Worm (Caenorhabditis elegans) whole organism, L2 larva: Measurements from ENCODE around the gene F42A9.6.

Source experiments
- ama-1 ChIP-seq: fragments of 150-350 bp; optimal IDR thresholded peaks from 2 replicates; lab custom pipeline; 2018; ENCODE audit warnings: inconsistent platforms
- dmd-4 ChIP-seq: sonication (generic microtip); optimal IDR thresholded peaks from 2 replicates; lab custom pipeline; 2017; ENCODE audit warnings: missing biosample characterization, missing genetic modification characterization
- lin-39 ChIP-seq: fragments of 150-350 bp; optimal IDR thresholded peaks from 2 replicates; lab custom pipeline; 2014; ENCODE audit warnings: missing biosample characterization, missing genetic modification reagents, missing genetic modification characterization
- nhr-77 ChIP-seq: fragments of 150-350 bp; optimal IDR thresholded peaks from 2 replicates; lab custom pipeline; 2014; ENCODE audit warnings: missing biosample characterization, missing genetic modification characterization
- ztf-11 ChIP-seq: sonication (generic microtip); optimal IDR thresholded peaks from 2 replicates; lab custom pipeline; 2017; ENCODE audit warnings: missing biosample characterization, missing genetic modification characterization

- TF ChIP-seq dmd-4 (tag; lab: Kevin White, UChicago), result no peak
- no peak for TF ChIP-seq lin-39
- no peak for TF ChIP-seq ztf-11 (tag; lab: Kevin White, UChicago)
- no peak for TF ChIP-seq ama-1 (lab: Kevin White, UChicago)
- TF ChIP-seq nhr-77 (tag; lab: Kevin White, UChicago), result no peak
Observed at ce11 chrIV:8658122-8658521, 49.1 kb downstream of the F42A9.6 start, which contains the start of gene C49C8.6.
